Fruit fly (Drosophila melanogaster) whole organism: ENCODE measurements around the gene CG7386.
"Not testable (repeated sequence)": the region's sequence is repeated elsewhere in the genome, so short reads cannot be mapped to it uniquely, and the experiment has no call there.

ENCODE experiments used
- CG8478 ChIP-seq: fragments of >200 bp; optimal IDR thresholded peaks from 2 replicates; lab custom pipeline; 2018; ENCODE audit warnings: inconsistent platforms
- Dll ChIP-seq: fragments of >200 bp; optimal IDR thresholded peaks from 2 replicates; lab custom pipeline; 2017
- EcR ChIP-seq, 2 experiments: fragments of >200 bp; optimal IDR thresholded peaks; 2 replicates each; lab custom pipeline; 2017; ENCODE audit warnings: missing biosample characterization in 2 of 2, missing genetic modification characterization in 2 of 2, missing genetic modification reagents in 2 of 2
- pan ChIP-seq: fragments of >200 bp; optimal IDR thresholded peaks from 2 replicates; lab custom pipeline; 2017
- psq ChIP-seq: fragments of >200 bp; optimal IDR thresholded peaks from 2 replicates; lab custom pipeline; 2017
- usp ChIP-seq: fragments of >200 bp; optimal IDR thresholded peaks from 2 replicates; lab custom pipeline; 2017; ENCODE audit warnings: missing biosample characterization, missing genetic modification characterization, mixed read lengths

The CG7386 gene

dm6 chr3L:6150757-6151354 is 38.7 kb upstream of the CG7386 start, which contains the start of the genes Cpr65Ax2 and Lcp65Aa:
TSS of gene Cpr65Ax2 (minus strand) at chr3L:6150857.
TSS of gene Lcp65Aa (plus strand) at chr3L:6151304.
- TF ChIP-seq Dll; EcR (GFP tag; optimal IDR thresholded peaks at IDR 0.05; lab: Kevin White, UChicago); psq (lab: Kevin White, UChicago): not testable (repeated sequence)

DNA sequence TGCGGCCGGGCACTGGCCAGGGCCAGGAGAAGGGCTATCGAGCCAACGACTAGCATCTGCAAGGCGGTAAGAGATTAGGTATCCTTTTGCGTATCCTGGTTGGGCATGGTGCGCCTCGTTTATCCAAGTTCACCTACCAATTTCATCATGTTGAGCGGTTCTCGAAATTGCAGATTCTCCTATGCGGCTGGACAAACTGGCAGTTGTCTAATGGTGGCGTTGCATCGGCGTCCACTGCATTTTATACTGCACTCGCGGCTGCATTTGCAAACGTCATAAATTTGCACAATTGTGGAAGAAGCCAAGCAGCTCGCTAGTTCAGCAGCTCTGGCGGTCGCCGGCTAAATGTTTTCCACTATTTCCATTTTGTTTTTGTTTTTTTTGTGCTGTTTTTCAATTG is 37.0 kb upstream of the CG7386 start, which contains the start of gene Acp65Aa:
Acp65Aa (minus strand) TSS at position 215 of the 400 bp plus-strand sequence.
- TF ChIP-seq Dll (no peak), CG8478 (no peak), usp (GFP tag; lab: Kevin White, UChicago) (no peak), psq (lab: Kevin White, UChicago) (no peak), pan (lab: Kevin White, UChicago) (no peak), EcR (GFP tag; optimal IDR thresholded peaks at IDR 0.05; lab: Kevin White, UChicago) (no peak)

- TF ChIP-seq CG8478 (no peak), EcR (GFP tag; optimal IDR thresholded peaks at IDR 0.05; lab: Kevin White, UChicago) (no peak), Dll (no peak), pan (lab: Kevin White, UChicago) (no peak), psq (lab: Kevin White, UChicago) (no peak)
Observed at dm6 chr3L:6154951-6155394, 34.6 kb upstream of the CG7386 start.

- TF ChIP-seq usp (GFP tag; lab: Kevin White, UChicago) (no peak), EcR (GFP tag; optimal IDR thresholded peaks at IDR 0.05; lab: Kevin White, UChicago) (no peak), Dll (no peak), pan (lab: Kevin White, UChicago) (no peak), CG8478 (no peak), psq (lab: Kevin White, UChicago) (no peak)
Observed at dm6 chr3L:6157327-6158032, 32.1 kb upstream of the CG7386 start, which contains the start of gene CG13297. TSS of gene CG13297 (minus strand) at chr3L:6157377.

- TF ChIP-seq usp (GFP tag; lab: Kevin White, UChicago) (no peak), Dll (no peak), pan (lab: Kevin White, UChicago) (no peak), EcR (GFP tag; optimal IDR thresholded peaks at IDR 0.05; lab: Kevin White, UChicago) (no peak), CG8478 (no peak), psq (lab: Kevin White, UChicago) (no peak)
Observed at dm6 chr3L:6158530-6158929, 31.0 kb upstream of the CG7386 start, which contains the start of gene Cpr65Ay. TSS of gene Cpr65Ay (minus strand) at chr3L:6158630.

DNA sequence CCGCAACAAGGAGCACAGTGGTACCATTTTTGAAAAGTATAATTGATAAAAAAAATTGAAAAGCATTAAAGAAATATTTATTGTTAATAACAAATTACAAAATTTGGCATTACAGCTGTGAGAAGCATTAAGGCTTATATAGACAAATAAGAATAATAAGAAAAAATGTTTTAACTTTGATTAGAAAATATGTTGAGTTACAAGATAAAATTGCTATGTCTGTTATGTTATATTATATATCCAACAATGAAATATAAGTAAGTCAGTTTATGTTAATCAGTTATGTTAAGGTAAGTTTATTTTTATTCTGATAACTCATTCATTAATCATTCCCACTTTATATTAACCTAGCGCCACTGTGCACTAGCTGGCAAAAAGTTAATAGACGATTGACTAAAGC is 29.7 kb upstream of the CG7386 start:
- no peak for TF ChIP-seq psq (lab: Kevin White, UChicago)
- no peak for TF ChIP-seq CG8478
- no peak for TF ChIP-seq Dll
- no peak for TF ChIP-seq usp (GFP tag; lab: Kevin White, UChicago)
- no peak for TF ChIP-seq pan (lab: Kevin White, UChicago)
- no peak for TF ChIP-seq EcR (GFP tag; optimal IDR thresholded peaks at IDR 0.05; lab: Kevin White, UChicago)

- no peak for TF ChIP-seq psq (lab: Kevin White, UChicago)
- no peak for TF ChIP-seq EcR (GFP tag; optimal IDR thresholded peaks at IDR 0.05; lab: Kevin White, UChicago)
- no peak for TF ChIP-seq CG8478
- TF ChIP-seq pan (lab: Kevin White, UChicago): no peak
- TF ChIP-seq usp (GFP tag; lab: Kevin White, UChicago): no peak
- no peak for TF ChIP-seq Dll
Observed at dm6 chr3L:6160514-6160913, 29.0 kb upstream of the CG7386 start, which contains the start of gene Cpr65Az. TSS of gene Cpr65Az (plus strand) at chr3L:6160814.

- no peak for TF ChIP-seq pan (lab: Kevin White, UChicago)
- TF ChIP-seq CG8478: no peak
- TF ChIP-seq EcR (GFP tag; optimal IDR thresholded peaks at IDR 0.05; lab: Kevin White, UChicago): no peak
- TF ChIP-seq usp (GFP tag; lab: Kevin White, UChicago): no peak
- no peak for TF ChIP-seq psq (lab: Kevin White, UChicago)
- no peak for TF ChIP-seq Dll
Observed at dm6 chr3L:6161997-6162396, 27.5 kb upstream of the CG7386 start.

dm6 chr3L:6162483-6163128 is 26.9 kb upstream of the CG7386 start, which contains the start of gene Prdm13:
TSS of gene Prdm13 (plus strand) at chr3L:6163127.
- TF ChIP-seq pan (lab: Kevin White, UChicago) (no peak), psq (lab: Kevin White, UChicago) (no peak), EcR (GFP tag; optimal IDR thresholded peaks at IDR 0.05; lab: Kevin White, UChicago) (no peak), CG8478 (no peak), usp (GFP tag; lab: Kevin White, UChicago) (no peak), Dll (no peak)

dm6 chr3L:6173826-6174255 is 15.7 kb upstream of the CG7386 start, which contains the start of the genes fmt and CG7376:
TSS of gene fmt (minus strand) at chr3L:6173880.
TSS of gene CG7376 (plus strand) at chr3L:6174248.
- TF ChIP-seq psq (lab: Kevin White, UChicago): no peak
- no peak for TF ChIP-seq pan (lab: Kevin White, UChicago)
- no peak for TF ChIP-seq CG8478
- TF ChIP-seq Dll: no peak
- TF ChIP-seq usp (GFP tag; lab: Kevin White, UChicago): no peak
- no peak for TF ChIP-seq EcR (GFP tag; optimal IDR thresholded peaks at IDR 0.05; lab: Kevin White, UChicago)

DNA sequence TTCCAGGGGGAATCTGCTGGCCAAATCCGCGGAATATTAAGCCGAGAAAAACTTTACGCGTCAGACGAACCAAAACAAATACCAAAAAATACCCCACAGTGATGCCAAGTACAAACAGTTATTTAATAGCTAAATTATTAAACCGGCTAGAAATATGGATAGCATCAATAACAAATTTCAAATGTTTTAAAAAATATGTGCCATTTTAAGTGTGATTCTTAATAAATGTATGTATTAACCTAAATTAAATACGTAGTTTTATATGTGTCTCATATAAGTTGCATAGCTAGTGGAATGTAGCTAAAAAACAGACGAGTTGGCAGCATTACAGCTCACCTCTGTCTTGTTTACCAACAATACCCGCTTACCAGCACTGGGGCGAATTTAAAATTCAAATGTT is 7.8 kb upstream of the CG7386 start, which contains the start of gene CG10274:
CG10274 (minus strand) TSS at position 54 of the 400 bp plus-strand sequence.
- no peak for TF ChIP-seq CG8478
